Worm (Caenorhabditis elegans) whole organism, L4/young adult: ENCODE data around the gene ins-2.

ENCODE experiments used
- W03F9.2 ChIP-seq: fragments of 150-350 bp; optimal IDR thresholded peaks from 2 replicates; lab custom pipeline; 2014; ENCODE audit warnings: missing biosample characterization, missing genetic modification characterization
- dao-5 ChIP-seq: sonication (generic microtip); optimal IDR thresholded peaks from 2 replicates; lab custom pipeline; 2016; ENCODE audit warnings: missing genotype, missing genetic modification characterization, moderate library complexity, missing compliant biosample characterization
- him-1 ChIP-seq: sonication (generic microtip); optimal IDR thresholded peaks from 2 replicates; lab custom pipeline; 2016; ENCODE audit warnings: missing genotype, missing genetic modification reagents, missing genetic modification characterization, missing compliant biosample characterization

DNA sequence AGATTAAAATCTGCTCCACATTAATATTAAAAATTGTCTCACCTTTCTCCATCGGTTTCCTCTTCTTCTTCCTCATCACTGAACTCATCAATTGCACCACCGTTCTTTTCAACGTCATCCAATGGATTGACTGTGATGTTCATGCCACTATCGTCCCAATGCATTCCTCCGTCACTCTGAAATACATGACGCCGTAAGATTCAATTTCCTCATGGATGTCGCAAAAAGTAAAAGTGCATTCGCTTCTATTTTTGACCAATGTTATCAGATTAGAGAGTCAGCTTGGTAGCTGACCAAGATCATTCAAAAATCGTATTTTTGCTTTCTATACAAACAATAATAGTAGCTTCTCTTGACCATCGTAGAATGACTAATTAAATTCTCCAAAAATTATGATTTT is 41.9 kb upstream of the ins-2 start:
- no peak for TF ChIP-seq W03F9.2 (tag; lab: Kevin White, UChicago)
- no peak for TF ChIP-seq him-1 (tag; lab: Kevin White, UChicago)
- no peak for TF ChIP-seq dao-5 (tag; lab: Kevin White, UChicago)
